Fruit fly (Drosophila melanogaster): ENCODE results near the gene mthl6.

dm6 chr3L:7439305-7439704, 46.5 kb upstream of the mthl6 start, which contains the start of gene sphinx1:
- TF ChIP-seq CG11617 (GFP tag; optimal IDR thresholded peaks at IDR 0.05) (no peak), CG7101 (tag; optimal IDR thresholded peaks at IDR 0.05) (no peak), Clk (GFP tag; optimal IDR thresholded peaks at IDR 0.05) (no peak), bab1 (GFP tag; optimal IDR thresholded peaks at IDR 0.05) (no peak), cnc (optimal IDR thresholded peaks at IDR 0.05) (no peak), CG33017 (tag; optimal IDR thresholded peaks at IDR 0.05) (no peak), CG12768 (GFP tag; optimal IDR thresholded peaks at IDR 0.05) (no peak), CG7045 (GFP tag; optimal IDR thresholded peaks at IDR 0.05) (no peak), cic (GFP tag; optimal IDR thresholded peaks at IDR 0.05) (no peak), Hr96 (GFP tag; optimal IDR thresholded peaks at IDR 0.05) (no peak), CG14711 (tag; optimal IDR thresholded peaks at IDR 0.05) (no peak), pad (GFP tag; optimal IDR thresholded peaks at IDR 0.05) (no peak), Mnt (GFP tag; optimal IDR thresholded peaks at IDR 0.05) (no peak), kay (GFP tag; ENCODE audit: borderline replicate concordance) (no peak)
